Worm (Caenorhabditis elegans): ENCODE results near the gene EEED8.18.

Gene EEED8.18

ce11 chrII:5388786-5389421 is 23.5 kb downstream of the EEED8.18 start, which contains the start of gene rsp-4:
Gene rsp-4 (minus strand): TSS chrII:5388836.
- TF ChIP-seq pqm-1 (tag; optimal IDR thresholded peaks at IDR 0.05) (no peak), nhr-28 (tag; optimal IDR thresholded peaks at IDR 0.05) (no peak), pha-4 (tag; optimal IDR thresholded peaks at IDR 0.05) (no peak)

DNA sequence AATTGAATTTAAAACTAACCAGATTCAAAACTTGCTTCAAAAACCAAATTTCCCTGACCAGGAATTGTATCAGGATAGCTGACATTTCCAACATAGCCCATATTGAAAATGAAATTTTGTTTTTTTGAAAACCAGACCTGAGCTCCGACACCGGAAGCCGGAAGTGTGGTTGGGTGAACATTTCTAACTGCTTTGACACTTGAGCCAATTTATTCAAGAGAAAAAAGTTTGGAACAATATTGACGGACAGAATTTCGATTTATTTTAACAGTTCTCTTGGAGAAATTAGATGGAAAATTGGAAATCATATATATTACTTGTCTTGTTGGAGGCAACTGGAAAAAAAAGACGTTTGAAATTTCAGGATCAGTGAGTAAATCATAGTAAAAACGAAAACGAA is 25.2 kb downstream of the EEED8.18 start, which contains the start of gene ccpp-6:
TSS of gene ccpp-6 (minus strand) at position 101 of the 400 bp plus-strand sequence.
- no peak for TF ChIP-seq mdl-1 (tag; optimal IDR thresholded peaks at IDR 0.05)
- TF ChIP-seq nhr-77 (tag; optimal IDR thresholded peaks at IDR 0.05), result no peak
- TF ChIP-seq elt-2 (tag; optimal IDR thresholded peaks at IDR 0.05), result peak; percentile 3
- no peak for TF ChIP-seq nhr-67 (tag; optimal IDR thresholded peaks at IDR 0.05)

DNA sequence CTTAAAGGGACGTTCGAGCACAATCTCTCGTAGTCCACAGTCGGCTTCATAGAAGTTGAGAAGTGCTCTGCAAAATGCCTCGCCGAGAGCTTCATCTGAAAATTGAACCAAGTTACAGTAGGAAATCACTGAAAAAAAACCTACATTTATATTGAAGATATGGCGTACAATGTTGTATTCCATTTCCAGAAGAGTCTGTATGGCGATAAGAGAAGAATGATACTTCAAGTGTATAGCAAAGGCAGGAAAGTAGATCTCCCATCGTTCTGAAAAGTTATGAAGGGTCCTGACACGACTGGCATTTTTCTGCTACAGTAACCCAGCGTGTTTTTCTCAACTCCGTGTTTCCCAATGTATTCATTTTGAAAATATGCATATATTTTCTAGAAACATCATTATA is 28.1 kb downstream of the EEED8.18 start:
- TF ChIP-seq fos-1 (tag; optimal IDR thresholded peaks at IDR 0.05) (no peak), nhr-23 (tag; optimal IDR thresholded peaks at IDR 0.05) (peak; percentile 0), ceh-9 (tag; optimal IDR thresholded peaks at IDR 0.05) (no peak), egl-5 (tag; optimal IDR thresholded peaks at IDR 0.05) (no peak), daf-12 (tag; optimal IDR thresholded peaks at IDR 0.05) (no peak), tbx-2 (tag; optimal IDR thresholded peaks at IDR 0.05) (no peak), aly-2 (tag; optimal IDR thresholded peaks at IDR 0.05) (no peak), nhr-43 (tag; optimal IDR thresholded peaks at IDR 0.05; ENCODE audit: poor library complexity, severe bottlenecking) (peak; percentile 8)

ce11 chrII:5379614-5380077 is 32.8 kb downstream of the EEED8.18 start, which contains the start of gene pkc-3:
Gene pkc-3 (plus strand): TSS chrII:5380027.
- peak; percentile 85 for TF ChIP-seq elt-2 (tag; optimal IDR thresholded peaks at IDR 0.05)
- peak; percentile 7 for TF ChIP-seq R02D3.7 (tag; optimal IDR thresholded peaks at IDR 0.05)
- TF ChIP-seq ceh-28 (tag; optimal IDR thresholded peaks at IDR 0.05), result peak; percentile 37
- peak; percentile 18 for TF ChIP-seq snpc-4 (tag; optimal IDR thresholded peaks at IDR 0.05)
- no peak for TF ChIP-seq nhr-237 (tag; optimal IDR thresholded peaks at IDR 0.05)
- peak; percentile 45 for TF ChIP-seq tbx-2 (tag; optimal IDR thresholded peaks at IDR 0.05)
- TF ChIP-seq ceh-82 (tag; optimal IDR thresholded peaks at IDR 0.05), result no peak
- peak; percentile 94 for TF ChIP-seq pha-4 (tag; optimal IDR thresholded peaks at IDR 0.05)
- TF ChIP-seq nhr-77 (tag; optimal IDR thresholded peaks at IDR 0.05), result no peak
- no peak for TF ChIP-seq lin-39 (tag; optimal IDR thresholded peaks at IDR 0.05)
- TF ChIP-seq pqm-1 (tag; optimal IDR thresholded peaks at IDR 0.05), result peak; percentile 50
- TF ChIP-seq nhr-12 (tag; optimal IDR thresholded peaks at IDR 0.05), result no peak
- peak; percentile 51 for TF ChIP-seq nhr-43 (tag; optimal IDR thresholded peaks at IDR 0.05; ENCODE audit: poor library complexity, severe bottlenecking)
- TF ChIP-seq fos-1 (tag; optimal IDR thresholded peaks at IDR 0.05), result peak; percentile 80
- TF ChIP-seq skn-1 (tag; optimal IDR thresholded peaks at IDR 0.05), result no peak
- peak; percentile 26 for TF ChIP-seq ztf-4 (tag; optimal IDR thresholded peaks at IDR 0.05)
- peak; percentile 81 for TF ChIP-seq hmg-11 (tag; optimal IDR thresholded peaks at IDR 0.05)
- peak; percentile 75 for TF ChIP-seq lin-15B (tag; optimal IDR thresholded peaks at IDR 0.05)
- no peak for TF ChIP-seq nhr-76 (tag; optimal IDR thresholded peaks at IDR 0.05)
- no peak for TF ChIP-seq nhr-28 (tag; optimal IDR thresholded peaks at IDR 0.05)
- TF ChIP-seq nhr-25 (tag; optimal IDR thresholded peaks at IDR 0.05), result peak; percentile 98
- peak; percentile 89 for TF ChIP-seq nhr-23 (tag; optimal IDR thresholded peaks at IDR 0.05)
- peak; percentile 53 for TF ChIP-seq nfya-1 (tag; optimal IDR thresholded peaks at IDR 0.05; ENCODE audit: insufficient read depth)
- peak; percentile 77 for TF ChIP-seq jun-1 (tag; optimal IDR thresholded peaks at IDR 0.05)
- TF ChIP-seq ama-1 (optimal IDR thresholded peaks at IDR 0.05), result peak; percentile 96
- TF ChIP-seq elt-3 (tag; optimal IDR thresholded peaks at IDR 0.05), result peak in 2 of 3 experiments; percentile 17 to 30

DNA sequence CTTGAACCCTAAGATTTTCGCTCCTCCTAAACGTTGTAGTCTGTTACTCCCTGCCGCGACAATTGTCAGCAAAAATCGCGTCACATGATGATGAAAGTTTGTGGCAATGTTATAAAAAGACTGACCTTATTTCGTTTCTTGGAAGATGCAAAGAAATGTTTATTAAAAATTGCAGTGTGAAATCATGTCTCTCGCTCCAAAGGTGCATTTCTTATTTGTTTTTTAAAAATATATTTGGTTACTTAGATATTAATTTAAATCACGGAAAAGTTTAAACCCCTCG is 34.2 kb downstream of the EEED8.18 start:
- peak; percentile 9 for TF ChIP-seq nhr-23 (tag; optimal IDR thresholded peaks at IDR 0.05)
- peak; percentile 82 for TF ChIP-seq skn-1 (tag; optimal IDR thresholded peaks at IDR 0.05)
- TF ChIP-seq nhr-25 (tag; optimal IDR thresholded peaks at IDR 0.05), result peak; percentile 68
- peak; percentile 5 for TF ChIP-seq nhr-43 (tag; optimal IDR thresholded peaks at IDR 0.05; ENCODE audit: poor library complexity, severe bottlenecking)
- TF ChIP-seq sea-2 (GFP tag; optimal IDR thresholded peaks at IDR 0.05), result no peak
